Worm (Caenorhabditis elegans): ENCODE data around the gene swsn-6.
A peak's percentile ranks its signal among the peaks of the same experiment; 100 is the strongest.

The swsn-6 gene

DNA sequence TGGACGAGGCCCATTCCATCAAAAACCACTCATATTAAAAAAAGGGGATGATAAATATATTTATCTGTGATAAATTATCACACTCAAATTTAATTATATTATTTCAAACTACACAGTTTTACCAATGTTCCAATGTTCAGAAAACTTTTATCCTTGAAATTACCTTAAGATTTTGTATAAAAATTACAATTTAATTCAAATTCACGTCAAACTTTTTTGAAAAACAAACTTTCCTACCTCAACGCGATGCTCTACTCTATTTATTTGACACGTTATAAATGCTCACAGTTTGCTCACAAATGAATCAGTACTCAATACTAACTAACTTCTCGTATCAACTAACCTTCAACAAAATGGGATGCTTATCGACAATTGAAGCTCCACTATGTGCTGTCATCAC is 12.2 kb upstream of the swsn-6 start, which contains the start of gene F41H10.1:
TSS of gene F41H10.1 (plus strand) at position 301 of the 400 bp plus-strand sequence.
- no peak for TF ChIP-seq ztf-1 (GFP tag; conservative IDR thresholded peaks at IDR 0.05)
- TF ChIP-seq mbf-1 (tag; optimal IDR thresholded peaks at IDR 0.05) = no peak
- TF ChIP-seq nhr-129 (tag; optimal IDR thresholded peaks at IDR 0.05) = no peak
- TF ChIP-seq sma-9 (GFP tag; optimal IDR thresholded peaks at IDR 0.05) = no peak
- no peak for TF ChIP-seq sma-9 (tag; optimal IDR thresholded peaks at IDR 0.05)
- TF ChIP-seq egl-27 (tag; optimal IDR thresholded peaks at IDR 0.05) = no peak
- TF ChIP-seq nhr-11 (tag; optimal IDR thresholded peaks at IDR 0.05) = no peak
- TF ChIP-seq lin-39 (tag; optimal IDR thresholded peaks at IDR 0.05) = no peak
- no peak for TF ChIP-seq gmeb-1 (tag; optimal IDR thresholded peaks at IDR 0.05)
- TF ChIP-seq ceh-82 (tag; optimal IDR thresholded peaks at IDR 0.05) = no peak
- no peak for TF ChIP-seq elt-1 (tag; optimal IDR thresholded peaks at IDR 0.05)
- no peak for TF ChIP-seq ceh-16 (tag; optimal IDR thresholded peaks at IDR 0.05)
- TF ChIP-seq peb-1 (tag; optimal IDR thresholded peaks at IDR 0.05) = no peak
- no peak for TF ChIP-seq elt-3 (tag; optimal IDR thresholded peaks at IDR 0.05)
- TF ChIP-seq sma-3 (GFP tag; optimal IDR thresholded peaks at IDR 0.05) = no peak
- TF ChIP-seq lin-13 (GFP tag; optimal IDR thresholded peaks at IDR 0.05) = no peak

DNA sequence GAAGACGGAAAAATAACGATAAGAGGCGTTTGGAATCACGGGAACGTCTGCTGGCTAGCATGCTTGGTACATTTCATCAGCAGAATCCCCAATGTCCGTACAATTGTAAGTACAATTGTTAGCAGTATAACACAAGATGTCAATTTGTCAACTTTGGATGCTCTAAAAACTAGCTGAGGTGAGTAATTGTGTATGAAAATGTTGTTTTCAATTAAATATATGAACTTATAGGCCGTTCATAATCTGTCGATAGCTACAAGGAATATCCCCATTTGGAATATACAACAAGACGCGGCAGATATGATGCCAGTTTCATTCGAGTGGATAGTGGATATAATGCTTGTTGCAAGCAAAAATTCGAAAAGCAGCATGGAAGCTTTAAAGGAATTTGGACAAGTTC is 9.8 kb upstream of the swsn-6 start, which contains the start of gene F41H10.12:
TSS of gene F41H10.12 (plus strand) at position 301 of the 400 bp plus-strand sequence.
- TF ChIP-seq unc-39 (tag; optimal IDR thresholded peaks at IDR 0.05) = no peak
- no peak for TF ChIP-seq elt-1 (tag; optimal IDR thresholded peaks at IDR 0.05)
- no peak for TF ChIP-seq mab-5 (tag; optimal IDR thresholded peaks at IDR 0.05)
- no peak for TF ChIP-seq unc-55 (GFP tag; optimal IDR thresholded peaks at IDR 0.05)
- no peak for TF ChIP-seq mbf-1 (tag; optimal IDR thresholded peaks at IDR 0.05)
- TF ChIP-seq R02D3.7 (tag; optimal IDR thresholded peaks at IDR 0.05) = no peak
- TF ChIP-seq Y55F3AM.14 (GFP tag; optimal IDR thresholded peaks at IDR 0.05) = no peak
- no peak for TF ChIP-seq nhr-129 (tag; optimal IDR thresholded peaks at IDR 0.05)
- no peak for TF ChIP-seq nhr-237 (tag; optimal IDR thresholded peaks at IDR 0.05)
- no peak for TF ChIP-seq ceh-16 (tag; optimal IDR thresholded peaks at IDR 0.05)
- no peak for TF ChIP-seq aly-2 (tag; optimal IDR thresholded peaks at IDR 0.05)
- TF ChIP-seq crh-2 (tag; optimal IDR thresholded peaks at IDR 0.05) = no peak
- TF ChIP-seq fos-1 (tag; optimal IDR thresholded peaks at IDR 0.05) = no peak
- no peak for TF ChIP-seq peb-1 (tag; optimal IDR thresholded peaks at IDR 0.05)

DNA sequence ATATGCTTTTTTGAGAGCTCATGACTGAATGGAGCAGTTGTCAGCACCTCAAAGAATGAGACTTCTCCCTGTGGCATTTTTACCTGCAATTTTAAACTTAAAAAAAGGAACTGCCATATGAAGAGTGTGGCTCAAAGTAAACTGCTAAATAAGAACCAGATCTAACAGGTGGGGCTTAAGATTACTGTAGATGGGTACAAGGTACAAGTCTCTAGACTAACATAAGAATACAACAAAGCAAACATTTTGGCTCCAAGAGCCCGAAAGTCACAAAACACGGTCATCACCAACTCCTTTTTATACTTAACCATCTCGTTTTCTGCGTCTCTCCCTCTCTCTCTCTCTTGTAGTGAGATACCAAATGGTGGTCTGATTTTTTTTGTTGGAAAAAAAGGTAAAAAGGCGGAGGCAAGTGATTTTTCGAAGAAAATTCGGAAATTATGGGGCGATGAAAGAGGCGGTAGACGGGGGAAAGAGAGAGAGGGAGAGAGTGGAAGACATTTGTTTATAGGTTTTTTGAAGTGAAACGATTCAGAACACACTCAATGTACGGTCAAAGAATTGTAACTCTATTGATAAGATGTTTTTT is 6.3 kb upstream of the swsn-6 start, which contains the start of gene elo-6:
TSS of gene elo-6 (minus strand) at position 83 of the 589 bp plus-strand sequence.
- TF ChIP-seq elt-3 (tag; optimal IDR thresholded peaks at IDR 0.05) (no peak), ama-1 (optimal IDR thresholded peaks at IDR 0.05) (peak; percentile 35), crh-2 (tag; optimal IDR thresholded peaks at IDR 0.05) (peak; percentile 29), unc-62 (GFP tag; optimal IDR thresholded peaks at IDR 0.05) (no peak), fos-1 (tag; optimal IDR thresholded peaks at IDR 0.05) (peak; percentile 57), ceh-82 (tag; optimal IDR thresholded peaks at IDR 0.05) (no peak), sma-9 (GFP tag; optimal IDR thresholded peaks at IDR 0.05) (no peak), sma-9 (tag; optimal IDR thresholded peaks at IDR 0.05) (no peak), F13H6.1 (tag; optimal IDR thresholded peaks at IDR 0.05) (peak; percentile 31), sma-3 (GFP tag; optimal IDR thresholded peaks at IDR 0.05) (peak; percentile 7), ztf-11 (tag; optimal IDR thresholded peaks at IDR 0.05) (no peak), zag-1 (tag; optimal IDR thresholded peaks at IDR 0.05) (no peak), gmeb-1 (tag; optimal IDR thresholded peaks at IDR 0.05) (no peak), nhr-129 (tag; optimal IDR thresholded peaks at IDR 0.05) (peak; percentile 54), nhr-237 (tag; optimal IDR thresholded peaks at IDR 0.05) (no peak), nhr-21 (tag; optimal IDR thresholded peaks at IDR 0.05) (no peak), lin-13 (GFP tag; optimal IDR thresholded peaks at IDR 0.05) (peak; percentile 1), C34F6.9 (tag; optimal IDR thresholded peaks at IDR 0.05) (no peak), sem-4 (tag; optimal IDR thresholded peaks at IDR 0.05) (no peak)

- TF ChIP-seq ama-1 (optimal IDR thresholded peaks at IDR 0.05) = no peak
- peak; percentile 13 for TF ChIP-seq nhr-25 (tag; optimal IDR thresholded peaks at IDR 0.05)
- TF ChIP-seq ztf-11 (tag; optimal IDR thresholded peaks at IDR 0.05) = no peak
- no peak for TF ChIP-seq unc-55 (GFP tag; optimal IDR thresholded peaks at IDR 0.05)
- TF ChIP-seq mbf-1 (tag; optimal IDR thresholded peaks at IDR 0.05) = no peak
- no peak for TF ChIP-seq lin-13 (GFP tag; optimal IDR thresholded peaks at IDR 0.05)
Measured at ce11 chrIV:5389951-5390350, 4.9 kb upstream of the swsn-6 start.
